Fruit fly (Drosophila melanogaster) whole organism, prepupa: ENCODE data around the gene Alp1.
A peak's percentile ranks its signal among the peaks of the same experiment; 100 is the strongest.

ENCODE experiments used
- CG10631 ChIP-seq: fragments of 200-800 bp; sonication (Bioruptor generic); optimal IDR thresholded peaks from 2 replicates; lab custom pipeline; 2016; ENCODE audit warnings: missing biosample characterization, missing genetic modification characterization
- CG10669 ChIP-seq: fragments of 200-800 bp; sonication (Bioruptor generic); optimal IDR thresholded peaks from 3 replicates; lab custom pipeline; 2018; ENCODE audit warnings: missing biosample characterization, mild to moderate bottlenecking, missing genetic modification characterization, moderate library complexity
- CG11294 ChIP-seq: fragments of 200-800 bp; sonication (Bioruptor generic); IDR thresholded peaks from 2 replicates; pipeline ENCODE4 v1.3.6; 2022; ENCODE audit warnings: missing biosample characterization, missing genetic modification characterization
- CG11762 ChIP-seq: fragments of 200-800 bp; sonication (Bioruptor generic); optimal IDR thresholded peaks from 3 replicates; lab custom pipeline; 2016; ENCODE audit warnings: missing biosample characterization, missing genetic modification characterization; ENCODE audit not compliant: insufficient read depth
- CG11902 ChIP-seq: fragments of 200-800 bp; sonication (Bioruptor generic); optimal IDR thresholded peaks from 3 replicates; lab custom pipeline; 2016; ENCODE audit warnings: missing biosample characterization, missing genetic modification characterization
- CG15336 ChIP-seq: fragments of 200-800 bp; sonication (Bioruptor generic); IDR thresholded peaks from 2 replicates; pipeline ENCODE4 v1.3.6; 2022; ENCODE audit warnings: missing biosample characterization, missing genetic modification characterization
- CG1621 ChIP-seq: fragments of 200-800 bp; sonication (Bioruptor generic); optimal IDR thresholded peaks from 3 replicates; lab custom pipeline; 2018; ENCODE audit warnings: missing biosample characterization, mild to moderate bottlenecking, missing genetic modification characterization
- CG16779 ChIP-seq: fragments of 200-800 bp; sonication (Bioruptor generic); optimal IDR thresholded peaks from 3 replicates; lab custom pipeline; 2017; ENCODE audit warnings: missing biosample characterization, mild to moderate bottlenecking, missing genetic modification characterization
- CG3032 ChIP-seq: fragments of 200-800 bp; optimal IDR thresholded peaks from 2 replicates; lab custom pipeline; 2019; ENCODE audit warnings: missing biosample characterization, mild to moderate bottlenecking, missing genetic modification characterization, moderate library complexity
- CG31627 ChIP-seq: fragments of 200-800 bp; sonication (Bioruptor generic); optimal IDR thresholded peaks from 3 replicates; lab custom pipeline; 2016; ENCODE audit warnings: missing biosample characterization, missing genetic modification characterization
- CG32006 ChIP-seq: fragments of 200-800 bp; sonication (Bioruptor generic); optimal IDR thresholded peaks from 3 replicates; lab custom pipeline; 2017; ENCODE audit warnings: missing biosample characterization, mild to moderate bottlenecking, missing genetic modification characterization
- CG34406 ChIP-seq: fragments of 200-800 bp; sonication (Bioruptor generic); optimal IDR thresholded peaks from 3 replicates; lab custom pipeline; 2016; ENCODE audit warnings: missing biosample characterization, missing genetic modification characterization
- CG3919 ChIP-seq: fragments of 200-800 bp; sonication (Bioruptor generic); optimal IDR thresholded peaks from 3 replicates; lab custom pipeline; 2016; ENCODE audit warnings: missing biosample characterization, missing genetic modification characterization
- CG6163 ChIP-seq: fragments of 200-800 bp; sonication (Bioruptor generic); IDR thresholded peaks from 3 replicates; pipeline ENCODE4 v1.3.6; 2022; ENCODE audit warnings: missing biosample characterization, missing genetic modification characterization
- CG6276 ChIP-seq: fragments of 200-800 bp; sonication (Bioruptor generic); optimal IDR thresholded peaks from 2 replicates; lab custom pipeline; 2017; ENCODE audit warnings: missing biosample characterization, mild to moderate bottlenecking, missing genetic modification characterization
- CG6792 ChIP-seq: fragments of 200-800 bp; sonication (Bioruptor generic); optimal IDR thresholded peaks from 3 replicates; lab custom pipeline; 2016; ENCODE audit warnings: missing biosample characterization, missing genetic modification characterization
- CG6854 ChIP-seq: fragments of 200-800 bp; sonication (Bioruptor generic); optimal IDR thresholded peaks from 2 replicates; lab custom pipeline; 2017; ENCODE audit warnings: missing biosample characterization, mild to moderate bottlenecking, missing genetic modification characterization
- CG7368 ChIP-seq: fragments of 200-800 bp; sonication (Bioruptor generic); optimal IDR thresholded peaks from 3 replicates; lab custom pipeline; 2016; ENCODE audit warnings: missing biosample characterization, missing genetic modification characterization
- CG8119 ChIP-seq: fragments of 200-800 bp; sonication (Bioruptor generic); IDR thresholded peaks from 3 replicates; pipeline ENCODE4 v1.3.6; 2022; ENCODE audit warnings: missing biosample characterization, missing genetic modification characterization
- CG8319 ChIP-seq: fragments of 200-800 bp; sonication (Bioruptor generic); optimal IDR thresholded peaks from 3 replicates; lab custom pipeline; 2016; ENCODE audit warnings: missing biosample characterization, missing genetic modification characterization
- CG8632 ChIP-seq: fragments of 200-800 bp; sonication (Bioruptor generic); optimal IDR thresholded peaks from 3 replicates; lab custom pipeline; 2016; ENCODE audit warnings: missing biosample characterization, missing genetic modification characterization
- CG9139 ChIP-seq: fragments of 200-800 bp; sonication (Bioruptor generic); optimal IDR thresholded peaks from 3 replicates; lab custom pipeline; 2017; ENCODE audit warnings: missing biosample characterization, mild to moderate bottlenecking, missing genetic modification characterization
- Eip75B ChIP-seq: fragments of 200-800 bp; sonication (Bioruptor generic); optimal IDR thresholded peaks from 3 replicates; lab custom pipeline; 2016; ENCODE audit warnings: missing biosample characterization, missing genetic modification characterization
- Eip78C ChIP-seq: fragments of 200-800 bp; sonication (Bioruptor generic); peaks from one replicate; lab custom pipeline; 2016; ENCODE audit warnings: missing biosample characterization, missing genetic modification characterization
- Eip93F ChIP-seq: fragments of 200-800 bp; sonication (Bioruptor generic); optimal IDR thresholded peaks from 2 replicates; lab custom pipeline; 2016; ENCODE audit warnings: missing biosample characterization, mild to moderate bottlenecking, missing genetic modification characterization
- Ets21C ChIP-seq: fragments of 200-800 bp; sonication (Bioruptor generic); optimal IDR thresholded peaks from 3 replicates; lab custom pipeline; 2016; ENCODE audit warnings: missing biosample characterization, missing genetic modification characterization
- Ets96B ChIP-seq: fragments of 200-800 bp; optimal IDR thresholded peaks from 2 replicates; lab custom pipeline; 2019; ENCODE audit warnings: missing biosample characterization, mild to moderate bottlenecking, missing genetic modification characterization, moderate library complexity
- Hr38 ChIP-seq: sonication (Bioruptor generic); optimal IDR thresholded peaks from 2 replicates; lab custom pipeline; 2016; ENCODE audit warnings: missing biosample characterization, missing genetic modification characterization
- Hr39 ChIP-seq: fragments of 200-800 bp; sonication (Bioruptor generic); optimal IDR thresholded peaks from 2 replicates; lab custom pipeline; 2016; ENCODE audit warnings: missing biosample characterization, missing genetic modification characterization
- Hr4 ChIP-seq: fragments of 200-800 bp; sonication (Bioruptor generic); optimal IDR thresholded peaks from 3 replicates; lab custom pipeline; 2016; ENCODE audit warnings: missing biosample characterization, missing genetic modification characterization
- Lpt ChIP-seq: fragments of 200-800 bp; sonication (Bioruptor generic); optimal IDR thresholded peaks from 3 replicates; lab custom pipeline; 2016; ENCODE audit warnings: missing biosample characterization, missing genetic modification characterization
- Met ChIP-seq: fragments of 200-800 bp; sonication (Bioruptor generic); optimal IDR thresholded peaks from 3 replicates; lab custom pipeline; 2016; ENCODE audit warnings: missing biosample characterization, missing genetic modification characterization
- OdsH ChIP-seq: fragments of 200-800 bp; sonication (Bioruptor generic); optimal IDR thresholded peaks from 3 replicates; lab custom pipeline; 2016; ENCODE audit warnings: missing biosample characterization, missing genetic modification characterization
- Smox ChIP-seq: fragments of 200-800 bp; sonication (Bioruptor generic); optimal IDR thresholded peaks from 3 replicates; lab custom pipeline; 2016; ENCODE audit warnings: missing biosample characterization, missing genetic modification characterization
- Sox102F ChIP-seq: fragments of 200-800 bp; sonication (Bioruptor generic); optimal IDR thresholded peaks from 2 replicates; lab custom pipeline; 2016; ENCODE audit warnings: missing biosample characterization, mild to moderate bottlenecking, missing genetic modification characterization
- Sox15 ChIP-seq: fragments of 200-800 bp; sonication (Bioruptor generic); optimal IDR thresholded peaks from 3 replicates; lab custom pipeline; 2016; ENCODE audit warnings: missing biosample characterization, missing genetic modification characterization
- acj6 ChIP-seq: fragments of 200-800 bp; sonication (Bioruptor generic); optimal IDR thresholded peaks from 3 replicates; lab custom pipeline; 2016; ENCODE audit warnings: missing biosample characterization, missing genetic modification characterization
- cyc ChIP-seq: fragments of 200-800 bp; sonication (Bioruptor generic); optimal IDR thresholded peaks from 3 replicates; lab custom pipeline; 2016; ENCODE audit warnings: missing biosample characterization, missing genetic modification characterization
- dac ChIP-seq: fragments of 200-800 bp; sonication (Bioruptor generic); optimal IDR thresholded peaks from 2 replicates; lab custom pipeline; 2017; ENCODE audit warnings: missing biosample characterization, mild to moderate bottlenecking, missing genetic modification characterization
- dsx ChIP-seq: fragments of 200-800 bp; optimal IDR thresholded peaks from 3 replicates; lab custom pipeline; 2019; ENCODE audit warnings: missing biosample characterization, mild to moderate bottlenecking, missing genetic modification characterization, moderate library complexity; ENCODE audit not compliant: poor library complexity, severe bottlenecking
- eg ChIP-seq: fragments of 200-800 bp; sonication (Bioruptor generic); IDR thresholded peaks from 3 replicates; pipeline ENCODE4 v1.3.6; 2022; ENCODE audit warnings: missing biosample characterization, missing genetic modification characterization
- esn ChIP-seq: fragments of 200-800 bp; sonication (Bioruptor generic); optimal IDR thresholded peaks from 2 replicates; lab custom pipeline; 2016; ENCODE audit warnings: missing biosample characterization, mild to moderate bottlenecking, missing genetic modification characterization, moderate library complexity
- fd59A ChIP-seq: fragments of 200-800 bp; sonication (Bioruptor generic); optimal IDR thresholded peaks from 2 replicates; lab custom pipeline; 2017; ENCODE audit warnings: missing biosample characterization, mild to moderate bottlenecking, missing genetic modification characterization, missing genetic modification reagents
- fd85E ChIP-seq: fragments of 200-800 bp; sonication (Bioruptor generic); optimal IDR thresholded peaks from 3 replicates; lab custom pipeline; 2016; ENCODE audit warnings: missing biosample characterization, missing genetic modification characterization
- fkh ChIP-seq: fragments of 200-800 bp; sonication (Bioruptor generic); optimal IDR thresholded peaks from 3 replicates; lab custom pipeline; 2017; ENCODE audit warnings: missing biosample characterization, mild to moderate bottlenecking, missing genetic modification characterization, moderate library complexity
- net ChIP-seq: fragments of 200-800 bp; sonication (Bioruptor generic); optimal IDR thresholded peaks from 3 replicates; lab custom pipeline; 2016; ENCODE audit warnings: missing biosample characterization, missing genetic modification characterization
- pdm3 ChIP-seq: fragments of 200-800 bp; sonication (Bioruptor generic); optimal IDR thresholded peaks from 3 replicates; lab custom pipeline; 2016; ENCODE audit warnings: missing biosample characterization, missing genetic modification characterization
- salr ChIP-seq, 2 experiments: fragments of 200-800 bp; sonication (Bioruptor generic); optimal IDR thresholded peaks; 3 replicates each; lab custom pipeline; 2016 to 2018; ENCODE audit warnings: missing biosample characterization in 2 of 2, missing genetic modification characterization in 2 of 2, mild to moderate bottlenecking in 1 of 2
- spab ChIP-seq: fragments of 200-800 bp; sonication (Bioruptor generic); optimal IDR thresholded peaks from 2 replicates; lab custom pipeline; 2017; ENCODE audit warnings: missing biosample characterization, mild to moderate bottlenecking, missing genetic modification characterization, missing genetic modification reagents
- ss ChIP-seq, 2 experiments: fragments of 200-800 bp; sonication (Bioruptor generic); optimal IDR thresholded peaks; 2 replicates in 1 of 2; 3 replicates in 1 of 2; lab custom pipeline; 2017 to 2018; ENCODE audit warnings: mild to moderate bottlenecking in 2 of 2, missing biosample characterization in 2 of 2, missing genetic modification characterization in 2 of 2, moderate library complexity in 1 of 2
- svp ChIP-seq: fragments of 200-800 bp; sonication (Bioruptor generic); peaks from one replicate; lab custom pipeline; 2016; ENCODE audit warnings: missing biosample characterization, missing genetic modification characterization
- topi ChIP-seq: fragments of 200-800 bp; sonication (Bioruptor generic); optimal IDR thresholded peaks from 3 replicates; lab custom pipeline; 2016; ENCODE audit warnings: missing biosample characterization, missing genetic modification characterization
- vri ChIP-seq: fragments of 200-800 bp; sonication (Bioruptor generic); optimal IDR thresholded peaks from 3 replicates; lab custom pipeline; 2016; ENCODE audit warnings: missing biosample characterization, mild to moderate bottlenecking, missing genetic modification characterization

Alp1 gene

DNA sequence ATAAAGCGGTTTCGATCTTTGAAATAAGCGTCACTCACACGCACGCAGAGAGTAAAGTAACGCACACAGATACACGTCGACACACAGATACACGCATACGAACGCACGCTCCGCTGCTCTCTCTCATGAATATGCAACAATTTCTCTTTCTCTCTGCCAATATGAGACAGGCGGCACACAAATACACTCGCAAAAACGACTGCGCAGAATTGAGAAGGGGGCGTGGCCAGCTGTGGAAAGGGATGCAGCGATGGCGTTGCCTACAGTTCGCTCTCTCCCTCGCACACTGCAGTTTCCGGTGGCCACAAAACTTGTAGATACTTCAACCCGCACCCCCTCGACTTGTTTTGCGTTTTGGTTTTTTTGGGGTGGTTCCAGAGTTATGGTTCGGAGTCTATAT, 35.0 kb upstream of the Alp1 start:
- TF ChIP-seq CG15336 = peak; percentile 54; the same call in 1 of the 2 replicates
- TF ChIP-seq CG6792 (GFP tag; lab: Kevin White, UChicago) = peak; percentile 68
- peak; percentile 87 for TF ChIP-seq CG6163 (GFP tag; lab: Robert Waterston, UW)
- peak; percentile 41 for TF ChIP-seq fd59A (GFP tag; lab: Kevin White, UChicago)
- TF ChIP-seq CG34406 = peak; percentile 77
- TF ChIP-seq Lpt (GFP tag; lab: Kevin White, UChicago) = peak; percentile 16
- TF ChIP-seq Hr4 (GFP tag; lab: Kevin White, UChicago) = peak; percentile 23
- peak; percentile 57 for TF ChIP-seq CG31627 (GFP tag; lab: Kevin White, UChicago)
- TF ChIP-seq eg (GFP tag; lab: Robert Waterston, UW) = peak; percentile 83
- TF ChIP-seq CG7368 = peak; percentile 87
- peak; percentile 43 for TF ChIP-seq CG32006 (GFP tag; lab: Kevin White, UChicago)
- peak; percentile 17 for TF ChIP-seq CG11902 (GFP tag; lab: Kevin White, UChicago)
- peak; percentile 36 for TF ChIP-seq spab (GFP tag; lab: Kevin White, UChicago)
- TF ChIP-seq net = peak; percentile 83
- TF ChIP-seq CG3919 = peak; percentile 89
- TF ChIP-seq CG10631 (GFP tag; lab: Kevin White, UChicago) = no peak
- TF ChIP-seq CG11294 (GFP tag; lab: Robert Waterston, UW) = no peak
- peak; percentile 66 for TF ChIP-seq cyc
- TF ChIP-seq CG10669 (GFP tag; lab: Kevin White, UChicago) = peak; percentile 55
- TF ChIP-seq Hr38 (GFP tag; lab: Kevin White, UChicago) = no peak
- TF ChIP-seq salr (GFP tag; optimal IDR thresholded peaks at IDR 0.05; lab: Kevin White, UChicago) = peak in 1 of 2 experiments; percentile 71
- peak; percentile 61 for TF ChIP-seq dsx (GFP tag; lab: Kevin White, UChicago)
- peak; percentile 64 for TF ChIP-seq CG8632 (GFP tag; lab: Kevin White, UChicago)
- TF ChIP-seq Hr39 = peak; percentile 65
- peak; percentile 73 for TF ChIP-seq acj6 (GFP tag; lab: Kevin White, UChicago)
- TF ChIP-seq CG6276 (GFP tag; lab: Kevin White, UChicago) = no peak
- TF ChIP-seq pdm3 (GFP tag; lab: Kevin White, UChicago) = peak; percentile 73
- TF ChIP-seq Eip93F (GFP tag; lab: Kevin White, UChicago) = no peak
- peak; percentile 45 for TF ChIP-seq Smox
- TF ChIP-seq Eip75B (GFP tag; lab: Kevin White, UChicago) = peak; percentile 73
- TF ChIP-seq CG16779 (tag; lab: Kevin White, UChicago) = peak; percentile 48
- peak; percentile 93 for TF ChIP-seq Eip78C
- TF ChIP-seq Sox15 (GFP tag; lab: Kevin White, UChicago) = no peak
- peak; percentile 72 for TF ChIP-seq fd85E
- peak; percentile 30 to 79 for TF ChIP-seq ss (GFP tag; optimal IDR thresholded peaks at IDR 0.05; lab: Kevin White, UChicago)
- no peak for TF ChIP-seq svp (GFP tag; lab: Kevin White, UChicago)
- TF ChIP-seq OdsH = peak; percentile 73
- no peak for TF ChIP-seq vri
- TF ChIP-seq dac (GFP tag; lab: Kevin White, UChicago) = peak; percentile 59
- TF ChIP-seq CG8319 (GFP tag; lab: Kevin White, UChicago) = peak; percentile 78
- peak; percentile 63 for TF ChIP-seq CG1621
- TF ChIP-seq Ets21C = peak; percentile 1
- TF ChIP-seq Met (GFP tag; lab: Kevin White, UChicago) = peak; percentile 77
- TF ChIP-seq CG9139 (GFP tag; lab: Kevin White, UChicago) = peak; percentile 60
- TF ChIP-seq esn (GFP tag; lab: Kevin White, UChicago) = peak; percentile 76
- no peak for TF ChIP-seq Ets96B (tag; lab: Kevin White, UChicago)
- peak; percentile 54 for TF ChIP-seq fkh (GFP tag; lab: Kevin White, UChicago)
- TF ChIP-seq CG11762 (GFP tag; lab: Kevin White, UChicago) = peak; percentile 63
- peak; percentile 67 for TF ChIP-seq Sox102F (GFP tag; lab: Kevin White, UChicago)
- TF ChIP-seq CG6854 = peak; percentile 92
- TF ChIP-seq CG3032 (tag; lab: Kevin White, UChicago) = no peak
- TF ChIP-seq CG8119 (GFP tag; lab: Robert Waterston, UW) = no peak
- TF ChIP-seq topi (GFP tag; lab: Kevin White, UChicago) = peak; percentile 63
